Fruit fly (Drosophila melanogaster): ENCODE results near the gene Rab1.

The Rab1 gene

DNA sequence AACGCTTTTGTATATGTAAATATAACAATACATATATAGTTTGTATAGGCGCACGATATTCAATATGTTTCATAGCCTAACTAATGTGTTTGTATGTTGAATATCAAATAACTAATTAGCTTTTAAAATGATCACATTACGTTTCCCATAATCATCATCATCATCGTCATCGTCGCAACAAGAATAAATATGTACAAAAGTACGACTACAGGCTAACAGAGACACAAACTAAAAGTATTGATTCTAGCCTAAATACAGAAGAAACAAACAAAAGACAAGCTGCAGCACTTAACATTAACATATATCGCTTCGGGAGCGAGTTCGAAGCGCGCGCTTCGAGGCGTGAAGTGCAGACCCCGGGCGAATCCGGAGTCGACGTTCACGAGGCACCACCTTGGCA, 2.3 kb upstream of the Rab1 start (continued):
- peak; percentile 8 for TF ChIP-seq CG18262 (tag; optimal IDR thresholded peaks at IDR 0.05)
- no peak for TF ChIP-seq esg (GFP tag; conservative IDR thresholded peaks at IDR 0.05)
- TF ChIP-seq CG8944 (GFP tag; optimal IDR thresholded peaks at IDR 0.05): no peak
- TF ChIP-seq her (GFP tag; optimal IDR thresholded peaks at IDR 0.05): no peak
- TF ChIP-seq nmo (GFP tag; optimal IDR thresholded peaks at IDR 0.05): no peak
- peak; percentile 31 for TF ChIP-seq unpg (GFP tag; optimal IDR thresholded peaks at IDR 0.05)
- no peak for TF ChIP-seq sr (GFP tag; IDR thresholded peaks at IDR 0.05)
- no peak for TF ChIP-seq pros (GFP tag; optimal IDR thresholded peaks at IDR 0.05)
- TF ChIP-seq CG2120 (GFP tag; optimal IDR thresholded peaks at IDR 0.05): no peak
- TF ChIP-seq Lhr (GFP tag; optimal IDR thresholded peaks at IDR 0.05): no peak
- TF ChIP-seq NK7.1 (GFP tag; optimal IDR thresholded peaks at IDR 0.05): no peak
- TF ChIP-seq CG3838 (GFP tag; optimal IDR thresholded peaks at IDR 0.05): peak; percentile 26
- TF ChIP-seq Sry-δ (GFP tag; optimal IDR thresholded peaks at IDR 0.05): no peak
- TF ChIP-seq CG17568 (GFP tag; optimal IDR thresholded peaks at IDR 0.05): peak; percentile 66
- TF ChIP-seq hb (GFP tag; IDR thresholded peaks at IDR 0.05; ENCODE audit: partially characterized antibody): no peak
- TF ChIP-seq CG14965 (GFP tag; optimal IDR thresholded peaks at IDR 0.05; ENCODE audit: borderline replicate concordance): no peak
- TF ChIP-seq ham (GFP tag; IDR thresholded peaks at IDR 0.05): no peak
- no peak for TF ChIP-seq CkIIα-i1 (GFP tag; IDR thresholded peaks at IDR 0.05)
- TF ChIP-seq shn (GFP tag; optimal IDR thresholded peaks at IDR 0.05): no peak
- no peak for TF ChIP-seq CG7928 (GFP tag; optimal IDR thresholded peaks at IDR 0.05)
- TF ChIP-seq ara (GFP tag; IDR thresholded peaks at IDR 0.05): no peak
- TF ChIP-seq Atf3 (GFP tag; optimal IDR thresholded peaks at IDR 0.05): no peak
- TF ChIP-seq CG17802 (tag; optimal IDR thresholded peaks at IDR 0.05): no peak
- TF ChIP-seq lbe (GFP tag; optimal IDR thresholded peaks at IDR 0.05): no peak
- no peak for TF ChIP-seq kay (GFP tag; optimal IDR thresholded peaks at IDR 0.05)
- no peak for TF ChIP-seq gro (GFP tag; optimal IDR thresholded peaks at IDR 0.05)
- no peak for TF ChIP-seq CG32772 (GFP tag; IDR thresholded peaks at IDR 0.05)
- no peak for TF ChIP-seq CG12659 (GFP tag; optimal IDR thresholded peaks at IDR 0.05)
- no peak for TF ChIP-seq zen2 (GFP tag; IDR thresholded peaks at IDR 0.05; ENCODE audit: partially characterized antibody)
- TF ChIP-seq nau (GFP tag; optimal IDR thresholded peaks at IDR 0.05): peak; percentile 65
- TF ChIP-seq H2.0 (GFP tag; IDR thresholded peaks at IDR 0.05): no peak
- no peak for TF ChIP-seq sc (optimal IDR thresholded peaks at IDR 0.05)
- TF ChIP-seq sc (GFP tag; optimal IDR thresholded peaks at IDR 0.05): no peak
- TF ChIP-seq CG14050 (GFP tag; IDR thresholded peaks at IDR 0.05): no peak
- TF ChIP-seq CG3995 (GFP tag; optimal IDR thresholded peaks at IDR 0.05): no peak
- TF ChIP-seq Hsf (GFP tag; optimal IDR thresholded peaks at IDR 0.05): no peak
- TF ChIP-seq Chrac-16 (GFP tag; optimal IDR thresholded peaks at IDR 0.05): no peak
- TF ChIP-seq NfI (GFP tag; optimal IDR thresholded peaks at IDR 0.05): no peak
- TF ChIP-seq CG9876 (GFP tag; optimal IDR thresholded peaks at IDR 0.05): no peak
- TF ChIP-seq CG34422 (GFP tag; IDR thresholded peaks at IDR 0.05): no peak
- TF ChIP-seq Bgb (GFP tag; IDR thresholded peaks at IDR 0.05; ENCODE audit: partially characterized antibody): no peak
- no peak for TF ChIP-seq TFAM (GFP tag; optimal IDR thresholded peaks at IDR 0.05)
- no peak for TF ChIP-seq CG4820 (GFP tag; optimal IDR thresholded peaks at IDR 0.05)
- no peak for TF ChIP-seq tup (GFP tag; optimal IDR thresholded peaks at IDR 0.05)
- no peak for TF ChIP-seq Dek (tag; optimal IDR thresholded peaks at IDR 0.05)
- TF ChIP-seq CG15011 (GFP tag; optimal IDR thresholded peaks at IDR 0.05): no peak
- TF ChIP-seq slbo (GFP tag; IDR thresholded peaks at IDR 0.05): no peak
- peak; percentile 37 for TF ChIP-seq CG13424 (tag; optimal IDR thresholded peaks at IDR 0.05)
- no peak for TF ChIP-seq kni (GFP tag; optimal IDR thresholded peaks at IDR 0.05)
- peak; percentile 62 for TF ChIP-seq mirr (GFP tag; optimal IDR thresholded peaks at IDR 0.05)
- TF ChIP-seq CG10209 (GFP tag; optimal IDR thresholded peaks at IDR 0.05): peak; percentile 18
- TF ChIP-seq zf30C (GFP tag; optimal IDR thresholded peaks at IDR 0.05): no peak

Data from whole organism, embryonic.